Worm (Caenorhabditis elegans) whole organism, L4 larva: ENCODE results near the gene pap-1.

Experiments used
- F44E2.7 ChIP-seq: fragments of 200-800 bp; sonication (Bioruptor generic); IDR thresholded peaks from 2 replicates; pipeline ENCODE4 v2.1.2; 2022; ENCODE audit warnings: missing genetic modification characterization, missing compliant biosample characterization
- F49E8.2 ChIP-seq: sonication (generic microtip); optimal IDR thresholded peaks from 2 replicates; lab custom pipeline; 2016; ENCODE audit warnings: missing compliant biosample characterization, mild to moderate bottlenecking, missing genetic modification characterization, borderline replicate concordance
- R02D3.7 ChIP-seq: fragments of 150-350 bp; sonication (generic microtip); optimal IDR thresholded peaks from 3 replicates; lab custom pipeline; 2014; ENCODE audit warnings: missing biosample characterization, missing genetic modification characterization
- T20F7.1 ChIP-seq: fragments of 200-800 bp; sonication (Bioruptor generic); optimal IDR thresholded peaks from 2 replicates; lab custom pipeline; 2018; ENCODE audit warnings: mild to moderate bottlenecking, missing genetic modification characterization, missing compliant biosample characterization
- Y105C5A.15 ChIP-seq: fragments of 200-800 bp; sonication (Bioruptor generic); IDR thresholded peaks from 2 replicates; pipeline ENCODE4 v1.3.6; 2022; ENCODE audit warnings: missing genetic modification characterization, missing compliant biosample characterization
- Y5F2A.4 ChIP-seq: fragments of 200-800 bp; sonication (Bioruptor generic); optimal IDR thresholded peaks from 2 replicates; lab custom pipeline; 2018; ENCODE audit warnings: mild to moderate bottlenecking, missing genetic modification characterization, missing compliant biosample characterization
- ZK546.5 ChIP-seq, 2 experiments: sonication (generic microtip); optimal IDR thresholded peaks; 2 replicates each; lab custom pipeline; 2017; ENCODE audit warnings: missing biosample characterization in 2 of 2, missing genetic modification characterization in 2 of 2
- aha-1 ChIP-seq: fragments of 150-350 bp; peaks from one replicate; lab custom pipeline; 2014; ENCODE audit warnings: missing biosample characterization, missing genetic modification characterization
- ama-1 ChIP-seq: fragments of 150-350 bp; optimal IDR thresholded peaks from 2 replicates; lab custom pipeline; 2014; ENCODE audit warnings: inconsistent platforms, mixed read lengths
- attf-4 ChIP-seq: sonication (generic microtip); optimal IDR thresholded peaks from 3 replicates; lab custom pipeline; 2017; ENCODE audit warnings: missing biosample characterization, missing genetic modification characterization
- ceh-20 ChIP-seq: fragments of 200-800 bp; sonication (Bioruptor generic); IDR thresholded peaks from 2 replicates; pipeline ENCODE4 v1.3.6; 2022; ENCODE audit warnings: missing genetic modification reagents, missing genetic modification characterization, missing compliant biosample characterization
- ceh-44 ChIP-seq: fragments of 200-800 bp; sonication (Bioruptor generic); IDR thresholded peaks from 2 replicates; pipeline ENCODE4 v1.3.6; 2022; ENCODE audit warnings: missing genetic modification reagents, missing genetic modification characterization, missing compliant biosample characterization
- ceh-62 ChIP-seq: sonication (generic microtip); optimal IDR thresholded peaks from 2 replicates; lab custom pipeline; 2017; ENCODE audit warnings: missing biosample characterization, missing genetic modification characterization
- daf-16 ChIP-seq, 3 experiments: sonication (generic microtip); optimal IDR thresholded peaks; 2 replicates each; lab custom pipeline; 2016 to 2017; ENCODE audit warnings: missing genetic modification characterization in 3 of 3, missing genetic modification reagents in 3 of 3, mild to moderate bottlenecking in 2 of 3, missing compliant biosample characterization in 2 of 3, missing biosample characterization in 1 of 3, moderate library complexity in 1 of 3
- dmd-8 ChIP-seq: fragments of 200-800 bp; sonication (Bioruptor generic); IDR thresholded peaks from 2 replicates; pipeline ENCODE4 v1.3.6; 2022; ENCODE audit warnings: missing genetic modification characterization, missing compliant biosample characterization
- duxl-1 ChIP-seq: sonication (generic microtip); optimal IDR thresholded peaks from 2 replicates; lab custom pipeline; 2016; ENCODE audit warnings: mild to moderate bottlenecking, missing genetic modification characterization, moderate library complexity, missing compliant biosample characterization; ENCODE audit not compliant: poor library complexity
- dve-1 ChIP-seq: sonication (generic microtip); optimal IDR thresholded peaks from 2 replicates; lab custom pipeline; 2017; ENCODE audit warnings: antibody characterized with exemption, mild to moderate bottlenecking, missing genetic modification characterization, missing compliant biosample characterization; ENCODE audit not compliant: insufficient read depth
- egl-27 ChIP-seq: sonication (generic microtip); optimal IDR thresholded peaks from 3 replicates; lab custom pipeline; 2017; ENCODE audit warnings: missing biosample characterization, missing genetic modification reagents, missing genetic modification characterization
- egl-43 ChIP-seq: fragments of 200-800 bp; sonication (Bioruptor generic); IDR thresholded peaks from 2 replicates; pipeline ENCODE4 v1.3.6; 2022; ENCODE audit warnings: missing genetic modification reagents, missing genetic modification characterization, missing compliant biosample characterization
- hif-1 ChIP-seq, 2 experiments: sonication (generic microtip); optimal IDR thresholded peaks; 2 replicates each; lab custom pipeline; 2016 to 2017; ENCODE audit warnings: missing compliant biosample characterization in 2 of 2, missing genetic modification characterization in 2 of 2, missing genetic modification reagents in 2 of 2, missing genotype in 2 of 2, mild to moderate bottlenecking in 1 of 2
- hlh-11 ChIP-seq: fragments of 200-800 bp; sonication (Bioruptor generic); optimal IDR thresholded peaks from 2 replicates; lab custom pipeline; 2018; ENCODE audit warnings: mild to moderate bottlenecking, missing genetic modification characterization, missing compliant biosample characterization
- hlh-30 ChIP-seq: sonication (generic microtip); optimal IDR thresholded peaks from 2 replicates; lab custom pipeline; 2017; ENCODE audit warnings: antibody characterized with exemption, mild to moderate bottlenecking, missing genetic modification characterization, missing compliant biosample characterization; ENCODE audit not compliant: insufficient read depth
- lin-29 ChIP-seq: fragments of 200-800 bp; sonication (Bioruptor generic); IDR thresholded peaks from 2 replicates; pipeline ENCODE4 v1.3.6; 2022; ENCODE audit warnings: missing genetic modification reagents, missing genetic modification characterization, missing compliant biosample characterization
- lin-38 ChIP-seq: fragments of 200-800 bp; sonication (Bioruptor generic); IDR thresholded peaks from 2 replicates; pipeline ENCODE4 v1.3.6; 2022; ENCODE audit warnings: missing genetic modification reagents, missing genetic modification characterization, missing compliant biosample characterization
- lir-3 ChIP-seq: sonication (generic microtip); optimal IDR thresholded peaks from 2 replicates; lab custom pipeline; 2016; ENCODE audit warnings: mild to moderate bottlenecking, missing genetic modification characterization, missing compliant biosample characterization
- lsy-2 ChIP-seq, 2 experiments: fragments of 150-350 bp in 1 of 2; sonication (generic microtip) in 1 of 2; optimal IDR thresholded peaks; 2 replicates each; lab custom pipeline; 2014 to 2017; ENCODE audit warnings: missing biosample characterization in 2 of 2, missing genetic modification characterization in 2 of 2
- madf-5 ChIP-seq, 2 experiments: fragments of 200-800 bp; sonication (Bioruptor generic); IDR thresholded peaks; 2 replicates each; pipeline ENCODE4 v1.3.6; 2022; ENCODE audit warnings: missing compliant biosample characterization in 2 of 2, missing genetic modification characterization in 2 of 2
- mdl-1 ChIP-seq, 2 experiments: fragments of 150-350 bp in 1 of 2; sonication (generic microtip) in 1 of 2; optimal IDR thresholded peaks; 2 replicates each; lab custom pipeline; 2014 to 2017; ENCODE audit warnings: missing biosample characterization in 2 of 2, missing genetic modification characterization in 2 of 2
- mdt-29 ChIP-seq: fragments of 200-800 bp; sonication (Bioruptor generic); IDR thresholded peaks from 2 replicates; pipeline ENCODE4 v1.3.6; 2022; ENCODE audit warnings: missing genetic modification reagents, missing genetic modification characterization, missing compliant biosample characterization
- mxl-2 ChIP-seq: fragments of 200-800 bp; sonication (Bioruptor generic); conservative IDR thresholded peaks from 2 replicates; pipeline ENCODE4 v1.3.6; 2022; ENCODE audit warnings: missing genetic modification reagents, missing genetic modification characterization, missing compliant biosample characterization
- mxl-3 ChIP-seq: fragments of 200-800 bp; sonication (Bioruptor generic); optimal IDR thresholded peaks from 2 replicates; lab custom pipeline; 2018; ENCODE audit warnings: mild to moderate bottlenecking, missing genetic modification characterization, missing compliant biosample characterization
- nhr-10 ChIP-seq: fragments of 150-350 bp; optimal IDR thresholded peaks from 2 replicates; lab custom pipeline; 2014; ENCODE audit warnings: missing biosample characterization, missing genetic modification characterization
- nhr-102 ChIP-seq: sonication (generic microtip); optimal IDR thresholded peaks from 2 replicates; lab custom pipeline; 2016; ENCODE audit warnings: mild to moderate bottlenecking, missing genetic modification characterization, moderate library complexity, missing compliant biosample characterization
- nhr-237 ChIP-seq: sonication (generic microtip); optimal IDR thresholded peaks from 2 replicates; lab custom pipeline; 2017; ENCODE audit warnings: missing biosample characterization, missing genetic modification characterization
- nhr-41 ChIP-seq: fragments of 200-800 bp; sonication (Bioruptor generic); IDR thresholded peaks from 2 replicates; pipeline ENCODE4 v1.3.6; 2022; ENCODE audit warnings: missing genetic modification reagents, missing genetic modification characterization, missing compliant biosample characterization
- nhr-42 ChIP-seq: fragments of 200-800 bp; sonication (Bioruptor generic); IDR thresholded peaks from 2 replicates; pipeline ENCODE4 v1.3.6; 2022; ENCODE audit warnings: missing genetic modification characterization, missing compliant biosample characterization
- nhr-48 ChIP-seq: sonication (generic microtip); optimal IDR thresholded peaks from 2 replicates; lab custom pipeline; 2016; ENCODE audit warnings: mild to moderate bottlenecking, missing genetic modification characterization, missing compliant biosample characterization
- php-3 ChIP-seq: fragments of 200-800 bp; sonication (Bioruptor generic); IDR thresholded peaks from 2 replicates; pipeline ENCODE4 v1.3.6; 2022; ENCODE audit warnings: missing genetic modification reagents, missing genetic modification characterization, missing compliant biosample characterization
- pqm-1 ChIP-seq: sonication (generic microtip); optimal IDR thresholded peaks from 2 replicates; lab custom pipeline; 2017; ENCODE audit warnings: missing biosample characterization, missing genetic modification characterization
- rbr-2 ChIP-seq: sonication (generic microtip); optimal IDR thresholded peaks from 2 replicates; lab custom pipeline; 2016; ENCODE audit warnings: missing genotype, missing genetic modification characterization, missing compliant biosample characterization
- set-16 ChIP-seq: fragments of 200-800 bp; sonication (Bioruptor generic); IDR thresholded peaks from 2 replicates; pipeline ENCODE4 v1.3.6; 2022; ENCODE audit warnings: missing genetic modification reagents, missing genetic modification characterization, missing compliant biosample characterization
- spr-1 ChIP-seq: sonication (generic microtip); optimal IDR thresholded peaks from 2 replicates; lab custom pipeline; 2016; ENCODE audit warnings: mild to moderate bottlenecking, missing genetic modification characterization, missing compliant biosample characterization
- spr-3 ChIP-seq: fragments of 200-800 bp; sonication (Bioruptor generic); optimal IDR thresholded peaks from 2 replicates; lab custom pipeline; 2018; ENCODE audit warnings: mild to moderate bottlenecking, missing genetic modification characterization, missing compliant biosample characterization
- tra-1 ChIP-seq: fragments of 200-800 bp; sonication (Bioruptor generic); IDR thresholded peaks from 2 replicates; pipeline ENCODE4 v1.3.6; 2022; ENCODE audit warnings: missing genetic modification reagents, missing genetic modification characterization, missing compliant biosample characterization
- zag-1 ChIP-seq: fragments of 150-350 bp; optimal IDR thresholded peaks from 2 replicates; lab custom pipeline; 2014; ENCODE audit warnings: missing biosample characterization, missing genetic modification characterization
- zip-11 ChIP-seq: fragments of 200-800 bp; sonication (Bioruptor generic); IDR thresholded peaks from 2 replicates; pipeline ENCODE4 v1.3.6; 2022; ENCODE audit warnings: missing genetic modification characterization, missing compliant biosample characterization
- ztf-7 ChIP-seq: fragments of 150-350 bp; optimal IDR thresholded peaks from 2 replicates; lab custom pipeline; 2014; ENCODE audit warnings: missing biosample characterization, missing genetic modification characterization

Gene pap-1

DNA sequence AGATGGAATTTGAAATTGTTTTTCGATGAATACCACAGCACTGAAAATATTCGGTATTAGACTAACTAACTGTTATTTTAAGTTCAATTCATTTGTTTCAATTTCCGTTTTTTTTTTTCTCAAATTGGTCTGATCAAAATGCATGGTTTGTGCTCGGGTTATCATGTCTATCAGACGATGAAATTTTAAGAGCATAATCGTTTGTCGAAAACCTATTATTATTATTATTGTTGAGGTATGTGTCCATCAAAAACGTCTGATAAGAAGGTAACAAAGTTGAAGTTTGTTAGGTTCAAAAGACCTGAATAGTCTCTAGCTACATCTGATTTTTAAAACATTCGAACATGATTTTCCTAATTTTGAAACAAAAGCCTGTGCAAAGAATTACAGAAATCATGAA, 42.2 kb downstream of the pap-1 start (continued):
- TF ChIP-seq Y105C5A.15 (GFP tag; lab: Robert Waterston, UW) = no peak
- TF ChIP-seq rbr-2 = no peak
- peak; percentile 91 for TF ChIP-seq pqm-1 (tag; lab: Kevin White, UChicago)
- TF ChIP-seq zag-1 = no peak
- no peak for TF ChIP-seq lin-38 (GFP tag; lab: Robert Waterston, UW)
- no peak for TF ChIP-seq ceh-44 (GFP tag; lab: Robert Waterston, UW)
- TF ChIP-seq F49E8.2 (tag; lab: Kevin White, UChicago) = no peak
- no peak for TF ChIP-seq madf-5 (GFP tag; IDR thresholded peaks at IDR 0.05; lab: Robert Waterston, UW)
- TF ChIP-seq mxl-2 = no peak
- TF ChIP-seq daf-16 (GFP tag; optimal IDR thresholded peaks at IDR 0.05; lab: Kevin White, UChicago) = no peak
- TF ChIP-seq daf-16 (tag; optimal IDR thresholded peaks at IDR 0.05; lab: Kevin White, UChicago) = peak; percentile 73
- TF ChIP-seq dmd-8 = no peak
- no peak for TF ChIP-seq set-16
- TF ChIP-seq ceh-62 (tag; lab: Kevin White, UChicago) = no peak
- TF ChIP-seq mdt-29 (GFP tag; lab: Robert Waterston, UW) = no peak
- TF ChIP-seq hif-1 (tag; optimal IDR thresholded peaks at IDR 0.05; lab: Kevin White, UChicago) = no peak
- no peak for TF ChIP-seq ZK546.5 (tag; optimal IDR thresholded peaks at IDR 0.05; lab: Kevin White, UChicago)
- no peak for TF ChIP-seq egl-27 (tag; lab: Kevin White, UChicago)
- TF ChIP-seq spr-1 (tag; lab: Kevin White, UChicago) = no peak
- no peak for TF ChIP-seq ztf-7
- no peak for TF ChIP-seq T20F7.1 (GFP tag; lab: Kevin White, UChicago)
- TF ChIP-seq tra-1 = 0 out of 2 replicates have a peak, but pooled peaks have one; percentile 26
- no peak for TF ChIP-seq duxl-1

DNA sequence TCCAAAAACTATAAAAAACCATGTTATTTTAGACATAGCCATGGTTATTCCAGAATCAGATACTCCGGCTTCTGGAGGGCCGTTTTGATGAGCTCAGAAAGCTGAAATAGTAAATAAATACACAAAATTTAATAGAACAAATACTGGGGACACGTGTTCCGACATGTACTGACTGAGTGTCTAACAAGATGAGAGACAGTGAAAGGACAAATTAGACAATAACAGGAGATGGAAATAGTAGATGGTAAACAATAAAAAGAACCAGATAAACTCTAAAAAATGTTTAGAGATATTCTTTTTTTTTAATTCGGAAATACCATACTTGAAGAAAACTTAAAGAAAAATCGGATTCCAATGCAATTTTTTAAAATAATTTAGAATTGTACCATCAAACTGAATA, 42.9 kb downstream of the pap-1 start, which contains the start of gene Y32F6B.1:
Y32F6B.1 (minus strand) TSS at position 101 of the 400 bp plus-strand sequence.
- TF ChIP-seq daf-16 (GFP tag; optimal IDR thresholded peaks at IDR 0.05; lab: Kevin White, UChicago) = no peak
- TF ChIP-seq daf-16 (tag; optimal IDR thresholded peaks at IDR 0.05; lab: Kevin White, UChicago) = peak; percentile 31
- TF ChIP-seq duxl-1 = no peak
- TF ChIP-seq hlh-30 (tag; lab: Kevin White, UChicago) = no peak
- TF ChIP-seq F44E2.7 (GFP tag; lab: Robert Waterston, UW) = no peak
- no peak for TF ChIP-seq nhr-237 (tag; lab: Kevin White, UChicago)

DNA sequence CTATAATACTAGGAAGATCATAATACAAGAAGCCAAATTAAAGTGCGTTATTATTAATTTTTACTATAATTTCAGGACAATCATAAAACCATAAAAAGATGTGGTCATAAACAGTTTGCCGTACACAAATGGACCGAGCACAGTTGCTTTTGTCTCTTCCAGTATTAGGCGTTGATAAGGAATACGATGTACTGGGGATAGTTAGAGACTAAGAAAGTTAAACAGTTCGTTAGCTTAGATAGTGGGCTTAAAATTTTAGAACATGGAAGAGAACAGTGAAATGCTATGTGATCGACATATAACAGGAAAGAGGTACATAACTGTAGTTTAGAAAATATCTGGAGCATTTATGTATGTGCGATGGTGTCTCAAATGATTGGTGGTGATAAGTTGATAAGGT, 43.6 kb downstream of the pap-1 start:
- TF ChIP-seq egl-27 (tag; lab: Kevin White, UChicago) (no peak), hlh-30 (tag; lab: Kevin White, UChicago) (no peak), daf-16 (GFP tag; optimal IDR thresholded peaks at IDR 0.05; lab: Kevin White, UChicago) (no peak), daf-16 (tag; optimal IDR thresholded peaks at IDR 0.05; lab: Kevin White, UChicago) (peak; percentile 74), R02D3.7 (tag; lab: Kevin White, UChicago) (no peak), nhr-42 (GFP tag; lab: Robert Waterston, UW) (no peak), hif-1 (tag; optimal IDR thresholded peaks at IDR 0.05; lab: Kevin White, UChicago) (no peak), dve-1 (peak; percentile 42), zip-11 (GFP tag; lab: Robert Waterston, UW) (no peak), egl-43 (GFP tag; lab: Robert Waterston, UW) (no peak), spr-3 (GFP tag; lab: Kevin White, UChicago) (no peak), set-16 (no peak), mdl-1 (tag; optimal IDR thresholded peaks at IDR 0.05; lab: Kevin White, UChicago) (no peak), nhr-48 (tag; lab: Kevin White, UChicago) (peak; percentile 55), nhr-41 (GFP tag; lab: Robert Waterston, UW) (no peak), attf-4 (tag; lab: Kevin White, UChicago) (no peak), ceh-20 (no peak), nhr-237 (tag; lab: Kevin White, UChicago) (no peak), lsy-2 (tag; optimal IDR thresholded peaks at IDR 0.05; lab: Kevin White, UChicago) (no peak), nhr-10 (tag; lab: Kevin White, UChicago) (no peak), aha-1 (tag; lab: Kevin White, UChicago) (peak; percentile 94), mxl-3 (GFP tag; lab: Kevin White, UChicago) (no peak), php-3 (GFP tag; lab: Robert Waterston, UW) (peak; percentile 75), hlh-11 (tag; lab: Kevin White, UChicago) (peak; percentile 70), Y5F2A.4 (GFP tag; lab: Kevin White, UChicago) (no peak), lir-3 (tag; lab: Kevin White, UChicago) (no peak), lin-29 (GFP tag; lab: Robert Waterston, UW) (no peak), nhr-102 (tag; lab: Kevin White, UChicago) (peak; percentile 17), ama-1 (no peak)
